Fruit fly (Drosophila melanogaster): ENCODE data around the gene MICAL-like.

MICAL-like gene

DNA sequence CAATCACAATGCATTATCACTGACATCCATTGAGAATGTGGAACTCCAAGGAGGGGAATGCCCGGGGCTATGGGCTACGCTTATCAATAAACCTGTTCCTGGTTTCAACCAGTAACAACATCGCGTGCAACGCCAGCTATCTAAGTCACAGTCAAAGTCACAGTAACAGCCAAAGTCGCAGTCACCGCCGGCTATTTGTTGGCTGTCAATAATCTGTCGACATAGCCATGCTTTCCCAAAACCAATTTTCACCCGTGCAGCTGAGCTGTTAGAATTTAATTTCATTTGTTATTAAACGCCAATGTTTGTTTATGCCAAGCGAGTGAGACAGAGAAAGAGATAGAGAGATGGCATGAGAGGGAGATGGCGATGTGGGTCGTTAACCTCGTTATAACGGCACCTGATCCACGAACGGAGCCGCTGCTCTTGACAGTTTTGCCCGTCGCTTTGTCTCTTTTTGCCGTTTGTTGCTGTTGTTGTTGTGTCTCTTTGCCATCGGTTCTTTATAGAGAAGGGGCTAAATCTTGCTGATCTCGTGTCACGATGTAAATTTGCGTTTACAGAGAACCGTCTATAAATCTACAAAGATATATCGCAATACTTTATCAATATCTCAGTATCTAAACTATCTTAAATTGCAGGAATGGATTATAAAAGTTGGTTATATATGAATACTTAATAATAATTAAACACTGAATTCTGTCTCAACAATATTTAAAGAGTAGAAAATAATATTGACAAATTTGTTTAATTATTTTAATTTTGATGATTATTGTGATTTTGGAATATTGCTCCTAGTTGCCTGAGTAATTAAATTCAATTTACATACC is 17.2 kb upstream of the MICAL-like start:
- no peak for TF ChIP-seq CG17801 (GFP tag; optimal IDR thresholded peaks at IDR 0.05; ENCODE audit: partially characterized antibody)

- no peak for TF ChIP-seq CG17801 (GFP tag; optimal IDR thresholded peaks at IDR 0.05; ENCODE audit: partially characterized antibody)
Measured at dm6 chr3L:13031326-13031725, 16.2 kb upstream of the MICAL-like start.

DNA sequence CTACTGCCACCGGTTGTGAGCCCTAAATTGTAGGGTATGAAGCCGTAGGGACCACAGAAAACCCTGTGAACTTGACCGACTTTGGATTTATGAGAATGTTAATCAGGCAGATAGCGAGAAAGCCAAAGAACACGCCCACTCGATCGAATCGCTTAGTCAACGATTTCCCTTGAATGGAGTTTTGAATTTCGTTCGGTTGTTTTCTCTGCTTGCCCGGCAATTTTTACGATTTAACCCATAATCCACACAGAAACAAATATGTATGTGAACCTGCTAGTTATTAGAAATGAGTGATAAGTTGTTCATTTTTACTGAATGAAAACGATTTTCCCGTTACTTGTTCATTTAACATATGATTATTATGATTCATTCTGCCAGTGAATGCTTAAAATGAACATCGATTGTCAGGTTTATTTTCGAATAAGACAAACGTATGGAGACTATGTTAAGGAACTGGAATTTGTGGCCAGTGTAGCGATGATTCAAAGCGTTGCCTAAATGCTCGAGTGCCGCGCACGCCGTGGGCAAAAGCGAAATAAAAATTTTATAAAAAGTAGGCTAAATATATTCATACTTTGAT is 15.0 kb upstream of the MICAL-like start:
- TF ChIP-seq CG17801 (GFP tag; optimal IDR thresholded peaks at IDR 0.05; ENCODE audit: partially characterized antibody): peak; percentile 25

DNA sequence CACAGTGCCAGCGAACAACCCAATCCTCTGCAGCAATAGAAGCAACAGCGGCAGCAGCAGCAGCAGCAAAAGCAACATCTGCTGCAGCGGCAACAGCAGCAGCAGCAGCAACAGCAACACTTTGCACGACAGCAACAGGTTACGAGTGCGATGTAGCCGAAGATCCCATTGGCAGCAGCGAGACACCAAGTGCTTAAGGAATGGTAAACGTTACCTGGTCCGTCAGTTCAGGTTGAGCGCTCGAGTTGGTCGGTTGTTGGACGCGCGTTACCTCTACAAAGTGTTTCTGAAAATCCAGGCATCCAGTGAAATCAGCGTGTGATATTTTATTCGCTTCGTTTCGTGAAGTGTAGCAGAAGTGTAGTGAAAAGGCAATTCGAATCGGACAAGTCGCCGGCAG is 13.6 kb upstream of the MICAL-like start, which contains the start of gene CG17672:
Gene CG17672 (plus strand): TSS at position 223 of the 400 bp plus-strand sequence.
- TF ChIP-seq CG17801 (GFP tag; optimal IDR thresholded peaks at IDR 0.05; ENCODE audit: partially characterized antibody): no peak

- no peak for TF ChIP-seq CG17801 (GFP tag; optimal IDR thresholded peaks at IDR 0.05; ENCODE audit: partially characterized antibody)
Measured at dm6 chr3L:13027333-13027732, 12.2 kb upstream of the MICAL-like start.

DNA sequence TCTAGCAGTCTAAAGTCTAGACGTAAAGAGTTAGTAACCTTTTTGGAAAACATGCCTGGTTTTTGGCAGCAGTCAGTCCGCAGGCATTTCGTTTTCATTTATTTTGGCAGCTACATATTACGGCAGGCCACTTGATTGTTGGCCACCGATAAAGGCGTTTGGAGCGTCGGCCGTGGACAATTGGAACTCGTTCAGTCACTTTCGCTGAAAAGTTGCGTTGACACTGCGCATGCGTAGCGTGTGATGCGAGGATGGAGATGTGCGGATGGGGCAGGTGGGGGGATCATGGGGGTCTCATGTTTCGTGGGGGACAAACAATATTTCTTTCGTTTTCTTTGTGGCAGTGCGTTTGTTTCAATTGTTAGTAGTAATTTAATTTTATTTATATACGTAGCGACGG is 11.7 kb upstream of the MICAL-like start:
- TF ChIP-seq CG17801 (GFP tag; optimal IDR thresholded peaks at IDR 0.05; ENCODE audit: partially characterized antibody): no peak

- TF ChIP-seq CG17801 (GFP tag; optimal IDR thresholded peaks at IDR 0.05; ENCODE audit: partially characterized antibody): no peak
Measured at dm6 chr3L:13026337-13026736, 11.2 kb upstream of the MICAL-like start, which contains the start of gene Zmynd10. Zmynd10 (minus strand) TSS chr3L:13026437.

DNA sequence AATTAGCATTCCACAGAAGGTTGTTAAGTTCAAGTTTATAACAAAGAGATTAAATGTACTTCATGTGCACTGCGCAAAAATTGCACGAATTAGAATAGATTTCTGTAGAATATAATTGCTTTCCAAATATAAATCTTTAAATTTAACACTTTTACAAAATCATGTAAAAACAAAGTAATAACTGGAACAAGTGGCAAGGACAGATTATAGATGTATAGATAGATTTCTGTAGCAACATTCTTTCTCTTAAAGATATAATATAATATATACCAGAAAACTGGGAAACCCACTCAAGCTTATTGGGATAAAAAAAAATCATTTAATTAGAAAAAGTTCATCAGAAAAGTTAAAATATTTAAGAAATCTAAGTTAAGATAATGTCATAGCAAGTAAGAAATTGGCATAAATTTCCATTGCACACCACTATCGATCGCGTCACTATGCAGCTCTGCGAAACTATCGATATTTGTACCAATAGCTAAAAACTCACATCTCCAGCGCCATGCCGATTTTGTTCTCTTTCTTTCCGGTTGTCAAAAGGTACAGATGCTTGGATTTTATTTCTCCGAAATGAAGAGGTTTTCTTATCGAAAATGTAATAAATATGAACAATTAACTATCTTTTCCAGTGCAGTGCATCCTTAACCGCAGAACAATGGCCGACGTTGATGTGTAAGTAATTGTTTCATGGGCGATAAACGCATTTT is 7.9 kb upstream of the MICAL-like start, which contains the start of gene RpS12:
Gene RpS12 (plus strand): TSS at position 499 of the 707 bp plus-strand sequence.
- peak; percentile 73 for TF ChIP-seq CG17801 (GFP tag; optimal IDR thresholded peaks at IDR 0.05; ENCODE audit: partially characterized antibody)

DNA sequence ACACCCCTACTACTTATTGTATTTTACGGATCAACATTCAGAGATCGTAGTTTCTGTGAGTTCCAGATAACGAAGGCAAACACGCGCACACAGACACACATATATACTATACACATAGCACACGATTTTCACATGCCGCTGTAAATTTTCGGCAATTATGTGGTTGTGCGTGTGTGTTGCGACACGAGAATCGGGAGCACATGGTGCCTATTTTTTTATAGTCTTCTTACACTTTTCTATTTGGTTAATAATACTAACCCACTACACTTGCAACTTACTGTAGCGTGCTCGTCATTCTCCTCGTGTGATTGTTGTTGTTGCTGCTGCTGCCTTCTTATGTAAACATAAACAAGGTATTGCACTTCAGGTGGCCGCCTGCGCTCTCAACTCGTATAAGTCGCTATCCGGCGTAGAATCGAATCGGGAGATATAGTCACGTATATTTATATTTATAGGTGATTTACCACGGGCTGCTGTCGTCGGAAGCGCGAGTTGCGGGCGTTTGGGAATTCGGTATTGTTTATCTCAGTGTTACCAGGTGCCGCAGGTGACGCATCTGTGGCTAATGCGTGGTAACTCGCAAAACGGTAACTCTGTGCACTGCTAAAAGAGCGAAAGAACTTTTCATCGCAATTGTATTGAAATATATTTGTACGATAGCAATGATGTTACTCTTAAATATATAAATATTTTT is 7.2 kb upstream of the MICAL-like start, which contains the start of gene Adk2:
Gene Adk2 (minus strand): TSS at position 529 of the 694 bp plus-strand sequence.
- no peak for TF ChIP-seq CG17801 (GFP tag; optimal IDR thresholded peaks at IDR 0.05; ENCODE audit: partially characterized antibody)

DNA sequence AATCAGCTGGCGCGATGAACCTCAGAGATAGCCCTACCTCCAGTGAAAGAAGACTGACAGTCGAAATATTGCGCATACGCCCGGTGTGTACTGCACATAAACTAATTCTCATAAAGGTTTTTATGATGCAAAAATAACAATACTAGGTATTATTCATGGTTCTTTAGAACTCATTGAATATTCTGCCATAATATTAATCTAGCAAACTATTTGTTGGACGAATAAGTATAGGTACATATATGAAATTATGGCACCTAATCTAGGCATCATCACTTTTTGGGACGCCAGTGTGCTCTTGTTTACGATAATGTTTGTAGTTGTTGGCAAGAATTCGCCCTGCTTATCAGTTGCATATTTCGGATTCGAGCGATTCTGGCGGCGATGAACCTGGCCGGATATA is 6.6 kb upstream of the MICAL-like start:
- TF ChIP-seq CG17801 (GFP tag; optimal IDR thresholded peaks at IDR 0.05; ENCODE audit: partially characterized antibody): no peak

DNA sequence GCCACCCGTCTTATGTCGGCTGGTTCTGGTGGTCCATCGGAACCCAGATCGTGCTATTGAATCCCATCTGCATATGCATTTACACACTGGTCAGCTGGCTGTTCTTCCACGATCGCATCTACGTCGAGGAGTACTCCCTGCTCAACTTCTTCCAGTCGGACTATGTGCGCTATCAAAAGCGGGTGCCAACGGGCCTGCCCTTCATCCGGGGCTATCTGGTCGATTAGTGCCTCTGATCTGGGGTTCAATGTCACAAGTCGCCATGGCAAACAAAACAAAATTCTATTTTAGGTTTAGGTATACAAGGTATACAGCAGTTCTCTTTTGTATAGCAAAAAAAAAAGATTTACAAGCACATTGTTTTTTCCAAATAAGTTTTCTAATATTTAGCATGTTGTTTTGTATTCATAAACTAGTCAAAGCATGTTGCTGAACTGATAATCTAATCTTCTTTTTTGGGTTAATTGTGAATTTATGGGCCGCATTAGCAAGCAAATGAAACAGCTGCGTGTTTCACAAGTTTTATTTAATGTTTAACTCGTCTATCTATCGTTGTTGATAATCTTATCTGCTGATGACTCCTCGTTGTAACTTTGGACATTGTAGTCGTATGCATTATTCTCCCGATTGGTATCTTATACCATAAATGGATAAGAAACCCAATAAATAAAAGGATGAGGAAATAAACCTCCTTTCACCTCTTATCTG is 4.3 kb upstream of the MICAL-like start:
- TF ChIP-seq CG17801 (GFP tag; optimal IDR thresholded peaks at IDR 0.05; ENCODE audit: partially characterized antibody): no peak

DNA sequence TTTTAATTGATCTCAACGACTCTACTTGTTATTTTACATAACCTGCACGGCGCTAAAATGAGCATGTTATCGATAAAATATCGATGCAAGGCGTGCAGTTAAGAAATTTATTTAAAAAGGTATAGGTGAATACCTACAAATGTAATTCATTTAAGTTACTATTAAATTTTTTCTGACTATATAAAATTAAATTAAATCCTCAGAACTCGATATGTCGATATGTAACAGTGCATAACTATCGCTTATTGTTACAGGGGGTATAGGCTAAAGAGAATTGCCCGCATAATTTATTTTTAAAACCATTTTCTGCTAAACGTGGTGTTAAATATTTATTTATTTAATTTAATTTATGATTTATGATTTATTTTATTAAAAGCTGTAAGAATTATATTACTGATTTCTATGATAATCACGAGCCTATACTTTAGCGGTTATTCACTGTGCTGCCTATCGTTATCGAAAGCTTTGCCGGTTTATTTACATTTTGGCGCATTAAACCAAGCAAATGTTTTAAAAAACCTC is 2.7 kb upstream of the MICAL-like start, which contains the start of the genes mRpL20 and Icmt:
Gene mRpL20 (minus strand): TSS at position 65 of the 522 bp plus-strand sequence.
Gene Icmt (plus strand): TSS at position 464 of the 522 bp plus-strand sequence.
- TF ChIP-seq CG17801 (GFP tag; optimal IDR thresholded peaks at IDR 0.05; ENCODE audit: partially characterized antibody): peak; percentile 92

DNA sequence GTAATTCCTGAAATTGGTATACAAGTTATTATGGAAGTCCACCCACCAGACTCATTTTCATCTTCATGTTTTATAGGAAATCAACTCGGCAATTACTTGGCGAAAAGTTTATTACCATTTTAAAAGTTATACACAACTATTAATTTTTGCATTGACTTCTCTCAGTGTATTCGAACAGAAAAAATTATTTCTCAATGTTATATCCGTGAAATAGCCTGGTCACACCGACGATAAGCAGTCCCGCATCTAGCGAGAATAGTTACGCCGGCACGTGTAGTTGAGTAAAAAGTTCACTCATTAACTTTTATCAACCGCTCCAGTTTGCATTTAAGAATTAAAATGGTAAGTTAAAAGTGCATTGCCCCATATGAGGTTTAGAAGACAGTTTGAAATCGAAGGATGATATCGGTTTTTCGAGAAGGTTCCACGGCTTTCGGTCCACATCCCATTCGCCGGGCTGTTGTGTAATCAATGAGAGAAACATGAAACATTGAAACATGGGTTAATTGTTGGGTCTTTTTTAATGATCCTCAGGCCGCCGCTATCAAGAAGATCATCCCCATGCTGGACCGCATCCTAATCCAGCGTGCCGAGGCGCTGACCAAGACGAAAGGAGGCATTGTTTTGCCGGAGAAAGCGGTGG is 812 bp upstream of the MICAL-like start, which contains the start of gene CG11267:
Gene CG11267 (plus strand): TSS at position 228 of the 643 bp plus-strand sequence.
- peak; percentile 84 for TF ChIP-seq CG17801 (GFP tag; optimal IDR thresholded peaks at IDR 0.05; ENCODE audit: partially characterized antibody)
